Worm (Caenorhabditis elegans) whole organism, L4 larva: ENCODE results near the gene mam-7.

Source experiments
- F26F4.8 ChIP-seq: fragments of 200-800 bp; sonication (Bioruptor generic); conservative IDR thresholded peaks from 2 replicates; pipeline ENCODE4 v1.3.6; 2022; ENCODE audit warnings: missing genetic modification characterization, missing compliant biosample characterization
- F37D6.2 ChIP-seq: sonication (generic microtip); optimal IDR thresholded peaks from 2 replicates; lab custom pipeline; 2016; ENCODE audit warnings: mild to moderate bottlenecking, missing genetic modification characterization, missing compliant biosample characterization
- F44E2.7 ChIP-seq: fragments of 200-800 bp; sonication (Bioruptor generic); IDR thresholded peaks from 2 replicates; pipeline ENCODE4 v2.1.2; 2022; ENCODE audit warnings: missing genetic modification characterization, missing compliant biosample characterization
- R02D3.7 ChIP-seq: fragments of 150-350 bp; sonication (generic microtip); optimal IDR thresholded peaks from 3 replicates; lab custom pipeline; 2014; ENCODE audit warnings: missing biosample characterization, missing genetic modification characterization
- Y105C5A.15 ChIP-seq: fragments of 200-800 bp; sonication (Bioruptor generic); IDR thresholded peaks from 2 replicates; pipeline ENCODE4 v1.3.6; 2022; ENCODE audit warnings: missing genetic modification characterization, missing compliant biosample characterization
- Y48G9A.11 ChIP-seq: fragments of 200-800 bp; sonication (Bioruptor generic); IDR thresholded peaks from 2 replicates; pipeline ENCODE4 v1.3.6; 2022; ENCODE audit warnings: missing genetic modification reagents, missing genetic modification characterization, missing compliant biosample characterization
- Y75B8A.6 ChIP-seq: fragments of 200-800 bp; sonication (Bioruptor generic); IDR thresholded peaks from 2 replicates; pipeline ENCODE4 v1.3.6; 2022; ENCODE audit warnings: missing genetic modification reagents, missing genetic modification characterization, missing compliant biosample characterization
- ZK337.2 ChIP-seq: fragments of 200-800 bp; sonication (Bioruptor generic); IDR thresholded peaks from 2 replicates; pipeline ENCODE4 v1.3.6; 2022; ENCODE audit warnings: missing genetic modification reagents, missing genetic modification characterization, missing compliant biosample characterization
- ZK546.5 ChIP-seq, 2 experiments: sonication (generic microtip); optimal IDR thresholded peaks; 2 replicates each; lab custom pipeline; 2017; ENCODE audit warnings: missing biosample characterization in 2 of 2, missing genetic modification characterization in 2 of 2
- aha-1 ChIP-seq: fragments of 150-350 bp; peaks from one replicate; lab custom pipeline; 2014; ENCODE audit warnings: missing biosample characterization, missing genetic modification characterization
- attf-4 ChIP-seq: sonication (generic microtip); optimal IDR thresholded peaks from 3 replicates; lab custom pipeline; 2017; ENCODE audit warnings: missing biosample characterization, missing genetic modification characterization
- ceh-20 ChIP-seq: fragments of 200-800 bp; sonication (Bioruptor generic); IDR thresholded peaks from 2 replicates; pipeline ENCODE4 v1.3.6; 2022; ENCODE audit warnings: missing genetic modification reagents, missing genetic modification characterization, missing compliant biosample characterization
- ceh-62 ChIP-seq: sonication (generic microtip); optimal IDR thresholded peaks from 2 replicates; lab custom pipeline; 2017; ENCODE audit warnings: missing biosample characterization, missing genetic modification characterization
- cey-2 ChIP-seq: sonication (generic microtip); optimal IDR thresholded peaks from 3 replicates; lab custom pipeline; 2017; ENCODE audit warnings: missing genetic modification characterization, mild to moderate bottlenecking, missing compliant biosample characterization, antibody characterized with exemption, borderline replicate concordance; ENCODE audit not compliant: insufficient read depth
- ctbp-1 ChIP-seq: fragments of 200-800 bp; sonication (Bioruptor generic); IDR thresholded peaks from 2 replicates; pipeline ENCODE4 v1.3.6; 2022; ENCODE audit warnings: missing genetic modification reagents, missing genetic modification characterization, missing compliant biosample characterization
- daf-12 ChIP-seq: fragments of 150-350 bp; optimal IDR thresholded peaks from 2 replicates; lab custom pipeline; 2014; ENCODE audit warnings: missing biosample characterization, missing genetic modification reagents, missing genetic modification characterization
- daf-16 ChIP-seq, 3 experiments: sonication (generic microtip); optimal IDR thresholded peaks; 2 replicates each; lab custom pipeline; 2016 to 2017; ENCODE audit warnings: missing genetic modification characterization in 3 of 3, missing genetic modification reagents in 3 of 3, mild to moderate bottlenecking in 2 of 3, missing compliant biosample characterization in 2 of 3, missing biosample characterization in 1 of 3, moderate library complexity in 1 of 3
- daf-19 ChIP-seq: fragments of 200-800 bp; sonication (Bioruptor generic); conservative IDR thresholded peaks from 2 replicates; pipeline ENCODE4 v1.3.6; 2022; ENCODE audit warnings: missing genetic modification characterization, missing compliant biosample characterization
- dmd-6 ChIP-seq: fragments of 200-800 bp; sonication (Bioruptor generic); IDR thresholded peaks from 2 replicates; pipeline ENCODE4 v1.3.6; 2022; ENCODE audit warnings: missing genetic modification reagents, missing genetic modification characterization, missing compliant biosample characterization
- dmd-8 ChIP-seq: fragments of 200-800 bp; sonication (Bioruptor generic); IDR thresholded peaks from 2 replicates; pipeline ENCODE4 v1.3.6; 2022; ENCODE audit warnings: missing genetic modification characterization, missing compliant biosample characterization
- egl-27 ChIP-seq: sonication (generic microtip); optimal IDR thresholded peaks from 3 replicates; lab custom pipeline; 2017; ENCODE audit warnings: missing biosample characterization, missing genetic modification reagents, missing genetic modification characterization
- egl-43 ChIP-seq: fragments of 200-800 bp; sonication (Bioruptor generic); IDR thresholded peaks from 2 replicates; pipeline ENCODE4 v1.3.6; 2022; ENCODE audit warnings: missing genetic modification reagents, missing genetic modification characterization, missing compliant biosample characterization
- gei-8 ChIP-seq: fragments of 200-800 bp; sonication (Bioruptor generic); optimal IDR thresholded peaks from 2 replicates; lab custom pipeline; 2018; ENCODE audit warnings: mild to moderate bottlenecking, missing genetic modification characterization, missing compliant biosample characterization
- hif-1 ChIP-seq, 2 experiments: sonication (generic microtip); optimal IDR thresholded peaks; 2 replicates each; lab custom pipeline; 2016 to 2017; ENCODE audit warnings: missing compliant biosample characterization in 2 of 2, missing genetic modification characterization in 2 of 2, missing genetic modification reagents in 2 of 2, missing genotype in 2 of 2, mild to moderate bottlenecking in 1 of 2
- hmg-1.1 ChIP-seq: fragments of 200-800 bp; sonication (Bioruptor generic); IDR thresholded peaks from 2 replicates; pipeline ENCODE4 v1.3.6; 2022; ENCODE audit warnings: missing genetic modification reagents, missing genetic modification characterization, missing compliant biosample characterization
- lin-1 ChIP-seq: fragments of 200-800 bp; sonication (Bioruptor generic); IDR thresholded peaks from 2 replicates; pipeline ENCODE4 v1.3.6; 2022; ENCODE audit warnings: missing genetic modification reagents, missing genetic modification characterization, missing compliant biosample characterization
- lin-13 ChIP-seq: fragments of 150-350 bp; optimal IDR thresholded peaks from 2 replicates; lab custom pipeline; 2014; ENCODE audit warnings: missing biosample characterization, missing genetic modification reagents, missing genetic modification characterization
- lin-15B ChIP-seq: fragments of 150-350 bp; sonication (generic microtip); optimal IDR thresholded peaks from 3 replicates; lab custom pipeline; 2014; ENCODE audit warnings: missing biosample characterization, missing genetic modification characterization
- lin-38 ChIP-seq: fragments of 200-800 bp; sonication (Bioruptor generic); IDR thresholded peaks from 2 replicates; pipeline ENCODE4 v1.3.6; 2022; ENCODE audit warnings: missing genetic modification reagents, missing genetic modification characterization, missing compliant biosample characterization
- lsy-2 ChIP-seq, 2 experiments: fragments of 150-350 bp in 1 of 2; sonication (generic microtip) in 1 of 2; optimal IDR thresholded peaks; 2 replicates each; lab custom pipeline; 2014 to 2017; ENCODE audit warnings: missing biosample characterization in 2 of 2, missing genetic modification characterization in 2 of 2
- mep-1 ChIP-seq: fragments of 150-350 bp; sonication (generic microtip); optimal IDR thresholded peaks from 3 replicates; lab custom pipeline; 2014; ENCODE audit warnings: missing biosample characterization, missing genetic modification characterization
- mes-2 ChIP-seq: sonication (generic microtip); optimal IDR thresholded peaks from 2 replicates; lab custom pipeline; 2016; ENCODE audit warnings: missing genotype, mild to moderate bottlenecking, missing genetic modification characterization, missing compliant biosample characterization; ENCODE audit not compliant: poor library complexity, severe bottlenecking
- nhr-28 ChIP-seq: fragments of 150-350 bp; optimal IDR thresholded peaks from 2 replicates; lab custom pipeline; 2014; ENCODE audit warnings: missing biosample characterization, missing genetic modification characterization
- nhr-41 ChIP-seq: fragments of 200-800 bp; sonication (Bioruptor generic); IDR thresholded peaks from 2 replicates; pipeline ENCODE4 v1.3.6; 2022; ENCODE audit warnings: missing genetic modification reagents, missing genetic modification characterization, missing compliant biosample characterization
- nhr-76 ChIP-seq: fragments of 150-350 bp; optimal IDR thresholded peaks from 2 replicates; lab custom pipeline; 2014; ENCODE audit warnings: missing biosample characterization, missing genetic modification characterization
- pha-4 ChIP-seq, 2 experiments: fragments of 150-350 bp in 1 of 2; fragments of 200-800 bp in 1 of 2; sonication (Bioruptor generic) in 1 of 2; IDR thresholded peaks in 1 of 2; optimal IDR thresholded peaks in 1 of 2; 2 replicates each; pipeline versions ENCODE4 v1.3.6 to Lab custom; 2014 to 2022; ENCODE audit warnings: missing genetic modification characterization in 2 of 2, missing genetic modification reagents in 2 of 2, missing biosample characterization in 1 of 2, missing compliant biosample characterization in 1 of 2
- php-3 ChIP-seq: fragments of 200-800 bp; sonication (Bioruptor generic); IDR thresholded peaks from 2 replicates; pipeline ENCODE4 v1.3.6; 2022; ENCODE audit warnings: missing genetic modification reagents, missing genetic modification characterization, missing compliant biosample characterization
- pqm-1 ChIP-seq: sonication (generic microtip); optimal IDR thresholded peaks from 2 replicates; lab custom pipeline; 2017; ENCODE audit warnings: missing biosample characterization, missing genetic modification characterization
- skn-1 ChIP-seq: fragments of 150-350 bp; optimal IDR thresholded peaks from 2 replicates; lab custom pipeline; 2014; ENCODE audit warnings: missing biosample characterization, missing genetic modification characterization
- snpc-4 ChIP-seq: fragments of 150-350 bp; optimal IDR thresholded peaks from 2 replicates; lab custom pipeline; 2014; ENCODE audit warnings: missing biosample characterization, missing genetic modification characterization
- spr-1 ChIP-seq: sonication (generic microtip); optimal IDR thresholded peaks from 2 replicates; lab custom pipeline; 2016; ENCODE audit warnings: mild to moderate bottlenecking, missing genetic modification characterization, missing compliant biosample characterization
- spr-3 ChIP-seq: fragments of 200-800 bp; sonication (Bioruptor generic); optimal IDR thresholded peaks from 2 replicates; lab custom pipeline; 2018; ENCODE audit warnings: mild to moderate bottlenecking, missing genetic modification characterization, missing compliant biosample characterization
- unc-62 ChIP-seq, 3 experiments: fragments of 150-350 bp in 1 of 3; sonication (generic microtip); optimal IDR thresholded peaks in 2 of 3; peaks in 1 of 3; 1 replicate in 1 of 3; 2 replicates in 2 of 3; lab custom pipeline; 2014 to 2017; ENCODE audit warnings: missing biosample characterization in 3 of 3, missing genetic modification characterization in 3 of 3, missing genetic modification reagents in 3 of 3, missing genotype in 1 of 3
- zfp-3 ChIP-seq: fragments of 200-800 bp; sonication (Bioruptor generic); conservative IDR thresholded peaks from 2 replicates; pipeline ENCODE4 v1.3.6; 2022; ENCODE audit warnings: missing genetic modification reagents, missing genetic modification characterization, missing compliant biosample characterization
- ztf-11 ChIP-seq: fragments of 150-350 bp; optimal IDR thresholded peaks from 2 replicates; lab custom pipeline; 2014; ENCODE audit warnings: missing biosample characterization, missing genetic modification characterization

Gene mam-7

DNA sequence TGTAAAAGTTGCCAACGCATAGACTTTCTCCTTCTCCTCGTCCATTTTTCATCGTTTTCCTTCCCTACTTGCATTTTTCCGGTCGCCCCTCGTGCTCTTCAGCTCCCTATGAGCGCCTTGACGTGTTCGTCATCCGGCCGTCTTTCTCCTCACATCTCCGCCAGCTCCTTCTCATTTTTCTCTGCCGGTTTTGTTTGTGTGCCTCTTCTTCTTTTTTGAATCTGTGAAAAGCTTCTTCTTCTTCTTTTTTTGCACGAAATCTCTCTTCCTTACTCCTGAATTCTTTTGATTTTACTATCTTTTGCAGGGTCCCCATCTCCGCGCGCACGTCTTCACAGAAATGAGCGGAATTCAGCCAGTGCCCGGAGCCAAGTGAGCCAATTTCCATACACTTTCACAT lies 41.4 kb upstream of the mam-7 start, which contains the start of gene K11H3.3 (continued):
- TF ChIP-seq lsy-2 (tag; optimal IDR thresholded peaks at IDR 0.05; lab: Kevin White, UChicago) (no peak), egl-27 (tag; lab: Kevin White, UChicago) (no peak), pqm-1 (tag; lab: Kevin White, UChicago) (no peak), lin-13 (no peak), F26F4.8 (GFP tag; lab: Robert Waterston, UW) (no peak), daf-16 (GFP tag; optimal IDR thresholded peaks at IDR 0.05; lab: Kevin White, UChicago) (no peak), daf-16 (tag; optimal IDR thresholded peaks at IDR 0.05; lab: Kevin White, UChicago) (no peak), nhr-41 (no peak), Y105C5A.15 (GFP tag; lab: Robert Waterston, UW) (no peak), dmd-8 (no peak), ztf-11 (tag; lab: Kevin White, UChicago) (no peak), ceh-20 (GFP tag; lab: Robert Waterston, UW) (no peak), dmd-6 (GFP tag; lab: Robert Waterston, UW) (no peak), ctbp-1 (GFP tag; lab: Robert Waterston, UW) (no peak)
- TF ChIP-seq, all 104 proteins: peak for 4

DNA sequence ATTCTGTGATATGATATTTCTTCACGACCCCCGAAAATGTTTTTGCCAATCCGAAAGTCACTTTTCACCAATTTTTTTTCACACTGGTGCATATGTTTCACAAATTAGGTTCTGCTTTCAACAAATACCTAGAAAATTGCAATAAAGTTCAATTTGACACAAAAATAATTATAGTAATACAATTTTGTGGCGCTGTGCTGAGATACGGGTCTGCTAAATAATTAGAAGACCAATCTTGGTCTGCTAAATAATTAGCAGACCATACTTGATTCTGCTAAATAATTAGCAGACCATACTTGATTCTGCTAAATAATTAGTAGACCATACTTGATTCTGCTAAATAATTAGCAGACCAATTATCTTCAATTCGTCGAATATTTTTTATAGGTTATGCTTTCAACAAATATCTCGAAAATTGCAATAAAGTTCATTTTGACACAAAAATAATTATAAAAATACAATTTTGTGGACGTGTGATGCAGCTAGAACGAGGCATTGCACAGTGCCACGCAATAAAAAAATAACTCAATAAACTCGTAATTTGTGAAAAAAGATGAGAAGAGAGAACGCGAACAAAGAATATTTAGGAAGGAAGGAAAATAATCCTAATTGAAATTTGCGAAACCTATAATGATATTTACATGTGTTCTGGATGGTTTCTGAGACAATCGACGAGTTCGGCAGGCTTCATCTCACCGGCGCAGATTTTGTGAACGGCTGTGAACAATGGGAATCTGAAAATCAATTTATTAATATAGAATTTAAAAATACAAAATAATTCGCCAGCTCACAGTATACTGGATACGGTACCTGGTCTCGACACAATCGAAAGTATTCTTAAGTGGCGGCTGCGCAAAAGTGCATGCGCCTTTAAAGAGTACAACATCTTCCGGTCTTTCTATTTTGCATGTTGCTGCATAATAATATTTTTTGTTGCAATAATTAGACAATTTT lies 39.0 kb upstream of the mam-7 start:
- no peak for TF ChIP-seq Y75B8A.6 (GFP tag; lab: Robert Waterston, UW)
- no peak for TF ChIP-seq daf-19
- TF ChIP-seq zfp-3 (GFP tag; lab: Robert Waterston, UW) = peak; percentile 59; the same call in 1 of the 2 replicates
- TF ChIP-seq gei-8 = no peak
- TF ChIP-seq spr-3 (GFP tag; lab: Kevin White, UChicago) = no peak
- no peak for TF ChIP-seq dmd-6 (GFP tag; lab: Robert Waterston, UW)
- peak; percentile 1 for TF ChIP-seq aha-1 (tag; lab: Kevin White, UChicago)
- no peak for TF ChIP-seq F44E2.7 (GFP tag; lab: Robert Waterston, UW)
- TF ChIP-seq daf-16 (GFP tag; optimal IDR thresholded peaks at IDR 0.05; lab: Kevin White, UChicago) = no peak
- peak; percentile 1 for TF ChIP-seq daf-16 (tag; optimal IDR thresholded peaks at IDR 0.05; lab: Kevin White, UChicago)
- no peak for TF ChIP-seq nhr-28 (tag; lab: Kevin White, UChicago)
- no peak for TF ChIP-seq egl-43 (GFP tag; lab: Robert Waterston, UW)
- no peak for TF ChIP-seq snpc-4 (tag; lab: Kevin White, UChicago)
- TF ChIP-seq skn-1 (tag; lab: Kevin White, UChicago) = no peak
- TF ChIP-seq Y105C5A.15 (GFP tag; lab: Robert Waterston, UW) = 0 out of 2 replicates have a peak, but pooled peaks have one; percentile 27
- TF ChIP-seq hif-1 (tag; optimal IDR thresholded peaks at IDR 0.05; lab: Kevin White, UChicago) = no peak
- no peak for TF ChIP-seq cey-2 (tag; lab: Kevin White, UChicago)
- no peak for TF ChIP-seq pha-4 (GFP tag; IDR thresholded peaks at IDR 0.05; lab: Robert Waterston, UW)
- TF ChIP-seq pha-4 (tag; optimal IDR thresholded peaks at IDR 0.05; lab: Kevin White, UChicago) = no peak
- TF ChIP-seq egl-27 (tag; lab: Kevin White, UChicago) = no peak
- TF ChIP-seq mes-2 = peak; percentile 18
- no peak for TF ChIP-seq attf-4 (tag; lab: Kevin White, UChicago)
- peak; percentile 13; the same call in 1 of the 2 replicates for TF ChIP-seq lin-38 (GFP tag; lab: Robert Waterston, UW)
- no peak for TF ChIP-seq nhr-76 (tag; lab: Kevin White, UChicago)
- no peak for TF ChIP-seq ceh-62
- TF ChIP-seq Y48G9A.11 (GFP tag; lab: Robert Waterston, UW) = no peak
- no peak for TF ChIP-seq unc-62 (GFP tag; optimal IDR thresholded peaks at IDR 0.05 in 1 of 2; lab: Kevin White, UChicago)
- no peak for TF ChIP-seq unc-62 (tag; optimal IDR thresholded peaks at IDR 0.05; lab: Kevin White, UChicago)
- TF ChIP-seq lin-15B (tag; lab: Kevin White, UChicago) = no peak
- peak; percentile 48 for TF ChIP-seq mep-1 (tag; lab: Kevin White, UChicago)
- TF ChIP-seq R02D3.7 (tag; lab: Kevin White, UChicago) = no peak
- no peak for TF ChIP-seq ZK337.2 (GFP tag; lab: Robert Waterston, UW)
- TF ChIP-seq hmg-1.1 = no peak
- TF ChIP-seq daf-12 (tag; lab: Kevin White, UChicago) = no peak
- TF ChIP-seq spr-1 (tag; lab: Kevin White, UChicago) = no peak
- 0 out of 2 replicates have a peak, but pooled peaks have one; percentile 35 for TF ChIP-seq php-3 (GFP tag; lab: Robert Waterston, UW)
- no peak for TF ChIP-seq ZK546.5 (tag; optimal IDR thresholded peaks at IDR 0.05; lab: Kevin White, UChicago)
- no peak for TF ChIP-seq F37D6.2 (tag; lab: Kevin White, UChicago)
- 0 out of 2 replicates have a peak, but pooled peaks have one; percentile 17 for TF ChIP-seq lin-1 (GFP tag; lab: Robert Waterston, UW)
